Fruit fly (Drosophila melanogaster) whole organism, embryonic: Measurements from ENCODE around the gene Smox.

Experiments
- Awh ChIP-seq: fragments of 200-800 bp; sonication (Bioruptor generic); IDR thresholded peaks from 2 replicates; pipeline ENCODE4, ENCODE4 v1.3.6; 2022; ENCODE audit warnings: missing biosample characterization, missing genetic modification characterization
- Blimp-1 ChIP-seq: fragments of 200-800 bp; sonication (Bioruptor generic); optimal IDR thresholded peaks from 3 replicates; lab custom pipeline; 2018; ENCODE audit warnings: missing biosample characterization, missing genetic modification characterization, mild to moderate bottlenecking, moderate library complexity, missing genetic modification reagents
- C15 ChIP-seq: fragments of 200-800 bp; sonication (Bioruptor generic); IDR thresholded peaks from 3 replicates; pipeline ENCODE4 v1.3.6; 2022; ENCODE audit warnings: missing biosample characterization, missing genetic modification characterization
- CG10274 ChIP-seq: fragments of 200-800 bp; sonication (Bioruptor generic); optimal IDR thresholded peaks from 3 replicates; lab custom pipeline; 2017; ENCODE audit warnings: missing biosample characterization, mild to moderate bottlenecking, missing genetic modification characterization
- CG12391 ChIP-seq: fragments of 200-800 bp; sonication (Bioruptor generic); optimal IDR thresholded peaks from 3 replicates; lab custom pipeline; 2018; ENCODE audit warnings: missing biosample characterization, mild to moderate bottlenecking, missing genetic modification characterization, moderate library complexity
- CG14441 ChIP-seq: fragments of 200-800 bp; sonication (Bioruptor generic); IDR thresholded peaks from 2 replicates; pipeline ENCODE4 v1.3.6; 2022; ENCODE audit warnings: missing biosample characterization, missing genetic modification characterization
- CG15073 ChIP-seq: fragments of 200-800 bp; sonication (Bioruptor generic); optimal IDR thresholded peaks from 2 replicates; lab custom pipeline; 2016; ENCODE audit warnings: missing biosample characterization, missing genetic modification characterization
- CG1792 ChIP-seq: fragments of 200-800 bp; sonication (Bioruptor generic); optimal IDR thresholded peaks from 2 replicates; lab custom pipeline; 2016; ENCODE audit warnings: missing biosample characterization, missing genetic modification characterization
- CG18599 ChIP-seq: fragments of 200-800 bp; sonication (Bioruptor generic); optimal IDR thresholded peaks from 3 replicates; lab custom pipeline; 2017; ENCODE audit warnings: missing biosample characterization, missing genetic modification characterization, mild to moderate bottlenecking, moderate library complexity, missing genetic modification reagents
- CG2116 ChIP-seq: fragments of 200-800 bp; sonication (Bioruptor generic); optimal IDR thresholded peaks from 3 replicates; lab custom pipeline; 2018; ENCODE audit warnings: missing biosample characterization, mild to moderate bottlenecking, missing genetic modification characterization
- CG2199 ChIP-seq: fragments of 200-800 bp; sonication (Bioruptor generic); IDR thresholded peaks from 3 replicates; pipeline ENCODE4 v1.3.6; 2022; ENCODE audit warnings: missing biosample characterization, missing genetic modification characterization
- CG32772 ChIP-seq: fragments of 200-800 bp; sonication (Bioruptor generic); IDR thresholded peaks from 2 replicates; pipeline ENCODE4 v1.3.6; 2022; ENCODE audit warnings: missing biosample characterization, missing genetic modification characterization
- CG3407 ChIP-seq: fragments of 200-800 bp; sonication (Bioruptor generic); optimal IDR thresholded peaks from 2 replicates; lab custom pipeline; 2018; ENCODE audit warnings: missing biosample characterization, mild to moderate bottlenecking, missing genetic modification characterization
- CG34376 ChIP-seq: fragments of 200-800 bp; sonication (Bioruptor generic); optimal IDR thresholded peaks from 2 replicates; lab custom pipeline; 2018; ENCODE audit warnings: missing biosample characterization, mild to moderate bottlenecking, missing genetic modification characterization
- CG4282 ChIP-seq: fragments of 200-800 bp; sonication (Bioruptor generic); optimal IDR thresholded peaks from 2 replicates; lab custom pipeline; 2016; ENCODE audit warnings: missing biosample characterization, missing genetic modification characterization
- CG4707 ChIP-seq: fragments of 200-800 bp; sonication (Bioruptor generic); optimal IDR thresholded peaks from 2 replicates; lab custom pipeline; 2018; ENCODE audit warnings: missing biosample characterization, mild to moderate bottlenecking, missing genetic modification characterization, moderate library complexity
- CG5953 ChIP-seq: fragments of 200-800 bp; sonication (Bioruptor generic); IDR thresholded peaks from 2 replicates; pipeline ENCODE4 v1.3.6; 2022; ENCODE audit warnings: missing biosample characterization, missing genetic modification characterization
- CG6272 ChIP-seq: fragments of 200-800 bp; sonication (Bioruptor generic); IDR thresholded peaks from 2 replicates; pipeline ENCODE4 v1.3.6; 2022; ENCODE audit warnings: missing biosample characterization, missing genetic modification characterization
- CG7556 ChIP-seq: fragments of 200-800 bp; sonication (Bioruptor generic); optimal IDR thresholded peaks from 2 replicates; lab custom pipeline; 2017; ENCODE audit warnings: missing biosample characterization, mild to moderate bottlenecking, missing genetic modification characterization
- CG7745 ChIP-seq: fragments of 200-800 bp; sonication (Bioruptor generic); optimal IDR thresholded peaks from 2 replicates; lab custom pipeline; 2018; ENCODE audit warnings: missing biosample characterization, mild to moderate bottlenecking, missing genetic modification characterization, moderate library complexity
- CG8924 ChIP-seq: fragments of 200-800 bp; optimal IDR thresholded peaks from 3 replicates; lab custom pipeline; 2019; ENCODE audit warnings: missing biosample characterization, mild to moderate bottlenecking, missing genetic modification characterization, moderate library complexity
- CG8944 ChIP-seq: fragments of 200-800 bp; sonication (Bioruptor generic); optimal IDR thresholded peaks from 3 replicates; lab custom pipeline; 2016; ENCODE audit warnings: missing biosample characterization, missing genetic modification characterization
- CG9215 ChIP-seq: fragments of 200-800 bp; sonication (Bioruptor generic); IDR thresholded peaks from 2 replicates; pipeline ENCODE4 v1.3.6; 2022; ENCODE audit warnings: missing biosample characterization, missing genetic modification characterization
- CG9727 ChIP-seq: fragments of 200-800 bp; sonication (Bioruptor generic); optimal IDR thresholded peaks from 3 replicates; lab custom pipeline; 2017; ENCODE audit warnings: missing biosample characterization, mild to moderate bottlenecking, missing genetic modification characterization
- Chrac-16 ChIP-seq: fragments of 200-800 bp; sonication (Bioruptor generic); optimal IDR thresholded peaks from 3 replicates; lab custom pipeline; 2016; ENCODE audit warnings: missing biosample characterization, missing genetic modification characterization
- Dbx ChIP-seq: fragments of 200-800 bp; sonication (Bioruptor generic); IDR thresholded peaks from 3 replicates; pipeline ENCODE4 v1.3.6; 2022; ENCODE audit warnings: missing biosample characterization, missing genetic modification characterization
- Dfd ChIP-seq, 2 experiments: fragments of >200 bp; optimal IDR thresholded peaks; 2 replicates each; lab custom pipeline; 2017; ENCODE audit warnings: missing biosample characterization in 2 of 2, missing genetic modification characterization in 2 of 2
- Dp ChIP-seq: fragments of 200-800 bp; sonication (Bioruptor generic); optimal IDR thresholded peaks from 2 replicates; lab custom pipeline; 2018; ENCODE audit warnings: missing biosample characterization, mild to moderate bottlenecking, missing genetic modification characterization, moderate library complexity
- E2f2 ChIP-seq: fragments of 200-800 bp; sonication (Bioruptor generic); IDR thresholded peaks from 2 replicates; pipeline ENCODE4 v1.3.6; 2022; ENCODE audit warnings: missing biosample characterization, missing genetic modification characterization
- NC2α ChIP-seq: fragments of 200-800 bp; sonication (Bioruptor generic); optimal IDR thresholded peaks from 2 replicates; lab custom pipeline; 2016; ENCODE audit warnings: missing biosample characterization, missing genetic modification characterization
- NK7.1 ChIP-seq: fragments of 200-800 bp; sonication (Bioruptor generic); optimal IDR thresholded peaks from 3 replicates; lab custom pipeline; 2016; ENCODE audit warnings: missing biosample characterization, missing genetic modification characterization
- Oli ChIP-seq: fragments of 200-800 bp; sonication (Bioruptor generic); optimal IDR thresholded peaks from 2 replicates; lab custom pipeline; 2018; ENCODE audit warnings: missing biosample characterization, mild to moderate bottlenecking, missing genetic modification characterization, moderate library complexity
- Optix ChIP-seq: fragments of 200-800 bp; sonication (Bioruptor generic); IDR thresholded peaks from 3 replicates; pipeline ENCODE4 v1.3.6; 2022; ENCODE audit warnings: missing biosample characterization, missing genetic modification characterization
- Poxn ChIP-seq: fragments of 200-800 bp; sonication (Bioruptor generic); IDR thresholded peaks from 2 replicates; pipeline ENCODE4 v1.3.6; 2022; ENCODE audit warnings: missing biosample characterization, missing genetic modification characterization
- Scr ChIP-seq: fragments of 200-800 bp; sonication (Bioruptor generic); IDR thresholded peaks from 2 replicates; pipeline ENCODE4 v1.3.6; 2022; ENCODE audit warnings: missing biosample characterization, missing genetic modification characterization; ENCODE audit not compliant: partially characterized antibody
- Sin3A ChIP-seq: fragments of >200 bp; optimal IDR thresholded peaks from 2 replicates; lab custom pipeline; 2018
- bowl ChIP-seq: fragments of 200-800 bp; sonication (Bioruptor generic); IDR thresholded peaks from 2 replicates; pipeline ENCODE4 v1.3.6; 2022; ENCODE audit warnings: missing biosample characterization, missing genetic modification characterization
- cg ChIP-seq: fragments of 200-800 bp; sonication (Bioruptor generic); optimal IDR thresholded peaks from 3 replicates; lab custom pipeline; 2019; ENCODE audit warnings: missing biosample characterization, mild to moderate bottlenecking, missing genetic modification characterization, moderate library complexity
- dati ChIP-seq: fragments of 200-800 bp; sonication (Bioruptor generic); IDR thresholded peaks from 2 replicates; pipeline ENCODE4 v1.3.6; 2022; ENCODE audit warnings: missing biosample characterization, missing genetic modification characterization
- eve ChIP-seq, 2 experiments: fragments of >200 bp; optimal IDR thresholded peaks; 2 replicates each; lab custom pipeline; 2017; ENCODE audit warnings: missing biosample characterization in 2 of 2, missing genetic modification characterization in 2 of 2
- gsb ChIP-seq: fragments of 200-800 bp; sonication (Bioruptor generic); IDR thresholded peaks from 2 replicates; pipeline ENCODE4 v1.3.6; 2022; ENCODE audit warnings: missing biosample characterization, missing genetic modification characterization
- ham ChIP-seq: fragments of 200-800 bp; sonication (Bioruptor generic); IDR thresholded peaks from 2 replicates; pipeline ENCODE4 v1.3.6; 2022; ENCODE audit warnings: missing biosample characterization, missing genetic modification characterization
- lov ChIP-seq, 2 experiments: fragments of 200-800 bp in 1 of 2; fragments of >200 bp in 1 of 2; sonication (Bioruptor generic) in 1 of 2; IDR thresholded peaks in 1 of 2; optimal IDR thresholded peaks in 1 of 2; 2 replicates in 1 of 2; 3 replicates in 1 of 2; pipeline versions ENCODE4 v1.3.6 to Lab custom; 2017 to 2022; ENCODE audit warnings: missing biosample characterization in 1 of 2, missing genetic modification characterization in 1 of 2
- luna ChIP-seq: fragments of 200-800 bp; sonication (Bioruptor generic); optimal IDR thresholded peaks from 2 replicates; lab custom pipeline; 2016; ENCODE audit warnings: missing biosample characterization, missing genetic modification characterization
- nerfin-1 ChIP-seq: fragments of 200-800 bp; sonication (Bioruptor generic); optimal IDR thresholded peaks from 3 replicates; lab custom pipeline; 2019; ENCODE audit warnings: missing biosample characterization, mild to moderate bottlenecking, missing genetic modification characterization, moderate library complexity
- sens-2 ChIP-seq: fragments of 200-800 bp; sonication (Bioruptor generic); IDR thresholded peaks from 2 replicates; pipeline ENCODE4 v1.3.6; 2022; ENCODE audit warnings: missing biosample characterization, missing genetic modification characterization
- slp2 ChIP-seq: fragments of 200-800 bp; sonication (Bioruptor generic); optimal IDR thresholded peaks from 2 replicates; lab custom pipeline; 2016; ENCODE audit warnings: missing biosample characterization, missing genetic modification characterization
- sqz ChIP-seq: fragments of 200-800 bp; sonication (Bioruptor generic); optimal IDR thresholded peaks from 3 replicates; lab custom pipeline; 2018; ENCODE audit warnings: missing biosample characterization, mild to moderate bottlenecking, missing genetic modification characterization
- trh ChIP-seq: fragments of 200-800 bp; sonication (Bioruptor generic); optimal IDR thresholded peaks from 2 replicates; lab custom pipeline; 2016; ENCODE audit warnings: missing biosample characterization, missing genetic modification characterization
- unc-4 ChIP-seq: fragments of 200-800 bp; sonication (Bioruptor generic); IDR thresholded peaks from 2 replicates; pipeline ENCODE4 v1.3.6; 2022; ENCODE audit warnings: missing biosample characterization, missing genetic modification characterization; ENCODE audit not compliant: partially characterized antibody
- wdn ChIP-seq: fragments of 200-800 bp; sonication (Bioruptor generic); IDR thresholded peaks from 2 replicates; pipeline ENCODE4 v1.3.6; 2022; ENCODE audit warnings: missing biosample characterization, missing genetic modification characterization

The Smox gene

dm6 chrX:8143537-8143936, 1.5 kb upstream of the Smox start, which contains the start of gene CG17982 (continued):
- peak; percentile 72 for TF ChIP-seq NC2α (GFP tag; lab: Kevin White, UChicago)
- no peak for TF ChIP-seq CG7745 (tag; lab: Kevin White, UChicago)
- peak; percentile 85 for TF ChIP-seq E2f2 (GFP tag; lab: Robert Waterston, UW)
- TF ChIP-seq luna (GFP tag; lab: Kevin White, UChicago): peak; percentile 79
- TF ChIP-seq CG14441 (GFP tag; lab: Robert Waterston, UW): peak; percentile 80
- peak; percentile 73 for TF ChIP-seq Oli (tag; lab: Kevin White, UChicago)
- TF ChIP-seq Poxn (GFP tag; lab: Robert Waterston, UW): no peak
- TF ChIP-seq Dp: peak; percentile 72
- peak; percentile 57 for TF ChIP-seq CG9215 (GFP tag; lab: Robert Waterston, UW)
- TF ChIP-seq Chrac-16 (GFP tag; lab: Kevin White, UChicago): peak; percentile 75
- TF ChIP-seq slp2 (GFP tag; lab: Kevin White, UChicago): peak; percentile 67
- TF ChIP-seq CG15073 (GFP tag; lab: Kevin White, UChicago): peak; percentile 31
- TF ChIP-seq dati (GFP tag; lab: Robert Waterston, UW): peak; percentile 32; the same call in 1 of the 2 replicates
- peak; percentile 59; the same call in 1 of the 2 replicates for TF ChIP-seq CG5953 (GFP tag; lab: Robert Waterston, UW)
- TF ChIP-seq CG7556 (GFP tag; lab: Kevin White, UChicago): peak; percentile 80
- no peak for TF ChIP-seq lov (optimal IDR thresholded peaks at IDR 0.05; lab: Kevin White, UChicago)
- peak; percentile 76; the same call in 1 of the 3 replicates for TF ChIP-seq lov (GFP tag; IDR thresholded peaks at IDR 0.05; lab: Robert Waterston, UW)
- TF ChIP-seq CG12391 (tag; lab: Kevin White, UChicago): peak; percentile 90
- no peak for TF ChIP-seq Sin3A
- TF ChIP-seq wdn (GFP tag; lab: Robert Waterston, UW): peak; percentile 80
- 0 out of 2 replicates have a peak, but pooled peaks have one; percentile 34 for TF ChIP-seq CG6272
- TF ChIP-seq Scr (GFP tag; lab: Robert Waterston, UW): peak; percentile 40; the same call in 1 of the 2 replicates
- TF ChIP-seq trh: peak; percentile 42
- TF ChIP-seq CG34376: peak; percentile 79
- peak; percentile 79 for TF ChIP-seq CG9727 (GFP tag; lab: Kevin White, UChicago)
- peak; percentile 69; the same call in 2 of the 3 replicates for TF ChIP-seq Optix (GFP tag; lab: Robert Waterston, UW)
- TF ChIP-seq CG4282 (GFP tag; lab: Kevin White, UChicago): peak; percentile 69
- TF ChIP-seq CG1792 (GFP tag; lab: Kevin White, UChicago): peak; percentile 63
- TF ChIP-seq CG4707: peak; percentile 55
- TF ChIP-seq CG2116 (GFP tag; lab: Kevin White, UChicago): peak; percentile 71
- TF ChIP-seq sqz: peak; percentile 89
- TF ChIP-seq CG10274 (GFP tag; lab: Kevin White, UChicago): peak; percentile 16
- TF ChIP-seq nerfin-1: peak; percentile 81
- TF ChIP-seq Dfd (GFP tag; optimal IDR thresholded peaks at IDR 0.05; lab: Kevin White, UChicago): no peak
- no peak for TF ChIP-seq CG2199
- no peak for TF ChIP-seq ham (GFP tag; lab: Robert Waterston, UW)
- peak; percentile 87 for TF ChIP-seq CG8924 (tag; lab: Kevin White, UChicago)
- TF ChIP-seq bowl (GFP tag; lab: Robert Waterston, UW): 0 out of 2 replicates have a peak, but pooled peaks have one; percentile 27
- peak; percentile 87 for TF ChIP-seq CG18599 (GFP tag; lab: Kevin White, UChicago)
- TF ChIP-seq CG8944: peak; percentile 77
- no peak for TF ChIP-seq eve (GFP tag; optimal IDR thresholded peaks at IDR 0.05; lab: Kevin White, UChicago)
- TF ChIP-seq unc-4: no peak
- no peak for TF ChIP-seq sens-2
- peak; percentile 53; the same call in 1 of the 2 replicates for TF ChIP-seq Awh (GFP tag; lab: Robert Waterston, UW)
- no peak for TF ChIP-seq Blimp-1 (GFP tag; lab: Kevin White, UChicago)
- TF ChIP-seq cg (GFP tag; lab: Kevin White, UChicago): no peak
- peak; percentile 73 for TF ChIP-seq CG32772 (GFP tag; lab: Robert Waterston, UW)
- peak; percentile 66 for TF ChIP-seq Dbx (GFP tag; lab: Robert Waterston, UW)
- TF ChIP-seq CG3407 (GFP tag; lab: Kevin White, UChicago): peak; percentile 70
- TF ChIP-seq NK7.1: peak; percentile 74
- TF ChIP-seq C15: peak; percentile 51; the same call in 1 of the 3 replicates
- peak; percentile 55 for TF ChIP-seq gsb (GFP tag; lab: Robert Waterston, UW)
